Worm (Caenorhabditis elegans) whole organism, mixed stage, embryonic: ENCODE data around the gene F53F8.4.

ENCODE experiments used
- bed-3 ChIP-seq: fragments of 200-800 bp; sonication (Bioruptor generic); optimal IDR thresholded peaks from 3 replicates; lab custom pipeline; 2018; ENCODE audit warnings: mild to moderate bottlenecking, missing genetic modification characterization, moderate library complexity, missing compliant biosample characterization
- blmp-1 ChIP-seq: fragments of 150-350 bp; optimal IDR thresholded peaks from 2 replicates; lab custom pipeline; 2014; ENCODE audit warnings: missing biosample characterization, missing genetic modification characterization
- ceh-39 ChIP-seq: fragments of 150-350 bp; optimal IDR thresholded peaks from 2 replicates; lab custom pipeline; 2014; ENCODE audit warnings: missing biosample characterization, missing genetic modification characterization
- ceh-83 ChIP-seq: fragments of 200-800 bp; sonication (Bioruptor generic); optimal IDR thresholded peaks from 2 replicates; lab custom pipeline; 2018; ENCODE audit warnings: mild to moderate bottlenecking, missing genetic modification characterization, missing compliant biosample characterization
- ces-1 ChIP-seq: fragments of 150-350 bp; optimal IDR thresholded peaks from 2 replicates; lab custom pipeline; 2014; ENCODE audit warnings: missing biosample characterization, missing genetic modification reagents, missing genetic modification characterization
- cnd-1 ChIP-seq: fragments of 200-800 bp; sonication (Bioruptor generic); optimal IDR thresholded peaks from 2 replicates; lab custom pipeline; 2018; ENCODE audit warnings: mild to moderate bottlenecking, missing genetic modification characterization, missing compliant biosample characterization
- drap-1 ChIP-seq: fragments of 200-800 bp; sonication (Bioruptor generic); optimal IDR thresholded peaks from 3 replicates; lab custom pipeline; 2018; ENCODE audit warnings: mild to moderate bottlenecking, missing genetic modification characterization, missing compliant biosample characterization
- elt-1 ChIP-seq: sonication (generic microtip); optimal IDR thresholded peaks from 2 replicates; lab custom pipeline; 2017; ENCODE audit warnings: missing genetic modification characterization, mild to moderate bottlenecking, missing compliant biosample characterization, antibody characterized with exemption, moderate library complexity, borderline replicate concordance; ENCODE audit not compliant: insufficient read depth
- elt-3 ChIP-seq: fragments of 150-350 bp; optimal IDR thresholded peaks from 2 replicates; lab custom pipeline; 2014; ENCODE audit warnings: missing biosample characterization, missing genetic modification characterization
- flh-1 ChIP-seq: fragments of 200-800 bp; sonication (Bioruptor generic); optimal IDR thresholded peaks from 2 replicates; lab custom pipeline; 2018; ENCODE audit warnings: mild to moderate bottlenecking, missing genetic modification characterization, moderate library complexity, missing compliant biosample characterization
- ham-2 ChIP-seq: fragments of 200-800 bp; sonication (Bioruptor generic); optimal IDR thresholded peaks from 2 replicates; lab custom pipeline; 2018; ENCODE audit warnings: mild to moderate bottlenecking, missing genetic modification characterization, missing compliant biosample characterization
- hlh-1 ChIP-seq: fragments of 150-350 bp; optimal IDR thresholded peaks from 2 replicates; lab custom pipeline; 2014; ENCODE audit warnings: missing biosample characterization, missing genetic modification reagents, missing genetic modification characterization
- lin-13 ChIP-seq: fragments of 150-350 bp; optimal IDR thresholded peaks from 2 replicates; lab custom pipeline; 2014; ENCODE audit warnings: missing biosample characterization, missing genetic modification characterization
- lin-32 ChIP-seq: fragments of 200-800 bp; sonication (Bioruptor generic); optimal IDR thresholded peaks from 2 replicates; lab custom pipeline; 2018; ENCODE audit warnings: mild to moderate bottlenecking, missing genetic modification characterization, missing compliant biosample characterization
- lsy-2 ChIP-seq: fragments of 150-350 bp; optimal IDR thresholded peaks from 2 replicates; lab custom pipeline; 2014; ENCODE audit warnings: missing biosample characterization, missing genetic modification characterization
- mab-5 ChIP-seq: fragments of 150-350 bp; optimal IDR thresholded peaks from 2 replicates; lab custom pipeline; 2014; ENCODE audit warnings: missing biosample characterization, missing genetic modification characterization
- mep-1 ChIP-seq: fragments of 150-350 bp; optimal IDR thresholded peaks from 2 replicates; lab custom pipeline; 2017; ENCODE audit warnings: missing biosample characterization, missing genetic modification reagents, missing genetic modification characterization, inconsistent platforms
- mls-2 ChIP-seq: sonication (generic microtip); optimal IDR thresholded peaks from 2 replicates; lab custom pipeline; 2016; ENCODE audit warnings: mild to moderate bottlenecking, missing genetic modification characterization, moderate library complexity, missing compliant biosample characterization
- nhr-12 ChIP-seq: fragments of 150-350 bp; optimal IDR thresholded peaks from 2 replicates; lab custom pipeline; 2014; ENCODE audit warnings: missing biosample characterization, missing genetic modification characterization
- nhr-237 ChIP-seq: fragments of 150-350 bp; optimal IDR thresholded peaks from 2 replicates; lab custom pipeline; 2014; ENCODE audit warnings: missing biosample characterization, missing genetic modification characterization
- nhr-28 ChIP-seq: fragments of 150-350 bp; optimal IDR thresholded peaks from 2 replicates; lab custom pipeline; 2014; ENCODE audit warnings: missing biosample characterization, missing genetic modification characterization
- pha-4 ChIP-seq: fragments of 150-350 bp; optimal IDR thresholded peaks from 2 replicates; lab custom pipeline; 2018; ENCODE audit warnings: missing biosample characterization, missing genetic modification reagents, missing genetic modification characterization
- sem-2 ChIP-seq: fragments of 200-800 bp; sonication (Bioruptor generic); optimal IDR thresholded peaks from 2 replicates; lab custom pipeline; 2018; ENCODE audit warnings: mild to moderate bottlenecking, missing genetic modification characterization, missing compliant biosample characterization
- snpc-4 ChIP-seq: fragments of 150-350 bp; optimal IDR thresholded peaks from 2 replicates; lab custom pipeline; 2014; ENCODE audit warnings: missing biosample characterization, missing genetic modification characterization
- sptf-1 ChIP-seq: sonication (generic microtip); optimal IDR thresholded peaks from 2 replicates; lab custom pipeline; 2017; ENCODE audit warnings: mild to moderate bottlenecking, missing genetic modification characterization, moderate library complexity, missing compliant biosample characterization
- tbx-8 ChIP-seq: fragments of 200-800 bp; sonication (Bioruptor generic); optimal IDR thresholded peaks from 2 replicates; lab custom pipeline; 2018; ENCODE audit warnings: mild to moderate bottlenecking, missing genetic modification characterization, moderate library complexity, missing compliant biosample characterization
- unc-120 ChIP-seq: sonication (generic microtip); optimal IDR thresholded peaks from 2 replicates; lab custom pipeline; 2017; ENCODE audit warnings: missing genetic modification characterization, missing compliant biosample characterization; ENCODE audit not compliant: poor library complexity, severe bottlenecking
- unc-39 ChIP-seq: fragments of 150-350 bp; optimal IDR thresholded peaks from 2 replicates; lab custom pipeline; 2014; ENCODE audit warnings: missing biosample characterization, missing genetic modification characterization
- unc-62 ChIP-seq: fragments of 150-350 bp; optimal IDR thresholded peaks from 2 replicates; lab custom pipeline; 2014; ENCODE audit warnings: missing biosample characterization, missing genetic modification reagents, missing genetic modification characterization
- zip-8 ChIP-seq: fragments of 150-350 bp; optimal IDR thresholded peaks from 2 replicates; lab custom pipeline; 2014; ENCODE audit warnings: missing biosample characterization, missing genetic modification characterization

The F53F8.4 gene

DNA sequence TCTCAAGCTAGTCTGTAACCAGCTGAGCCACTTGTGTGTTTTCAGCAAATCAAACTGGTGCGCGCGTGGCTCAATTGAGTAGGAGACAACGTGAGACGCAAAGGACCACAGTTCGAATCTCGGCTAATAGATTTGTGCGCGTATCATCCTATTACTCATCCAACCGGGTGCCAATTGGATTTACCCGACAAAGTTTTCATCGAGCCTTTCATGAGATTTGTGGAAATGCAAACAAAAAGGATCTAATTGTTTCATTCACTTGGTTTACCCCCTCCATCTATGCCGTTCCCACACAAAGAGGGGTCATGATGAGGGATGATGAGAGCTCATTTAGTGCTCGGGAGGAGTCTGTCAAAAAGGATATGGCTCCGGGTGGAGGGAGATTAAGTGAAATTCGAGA lies 36.3 kb downstream of the F53F8.4 start:
- TF ChIP-seq bed-3 (GFP tag; lab: Kevin White, UChicago), result no peak
- TF ChIP-seq ces-1, result peak; percentile 92
- TF ChIP-seq, all 35 proteins: peak for 1

DNA sequence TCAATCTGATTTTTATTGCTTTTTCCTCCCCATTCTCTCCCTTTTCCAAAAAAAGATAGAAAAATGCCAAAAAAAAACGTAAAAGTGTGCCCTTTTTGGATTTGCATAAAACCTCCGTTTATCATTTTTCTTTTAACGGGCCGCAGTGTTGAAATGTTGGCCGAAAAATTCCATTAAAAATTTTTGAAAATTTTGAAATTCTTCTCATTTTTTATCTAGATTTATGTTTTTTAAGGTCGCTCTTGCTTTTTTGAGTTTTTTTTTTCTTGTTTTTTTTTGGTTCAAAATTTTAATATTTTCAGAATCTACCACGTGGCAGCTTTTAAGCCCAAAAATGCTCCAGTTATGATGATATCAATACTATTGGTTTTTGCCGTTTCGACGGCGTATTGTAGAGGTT lies 37.1 kb downstream of the F53F8.4 start, which contains the start of gene mnr-1:
Gene mnr-1 (plus strand): TSS at position 301 of the 400 bp plus-strand sequence.
- no peak for TF ChIP-seq ceh-83 (GFP tag; lab: Kevin White, UChicago)
- no peak for TF ChIP-seq hlh-1 (tag; lab: Kevin White, UChicago)
- no peak for TF ChIP-seq sptf-1
- no peak for TF ChIP-seq unc-39 (tag; lab: Kevin White, UChicago)
- no peak for TF ChIP-seq nhr-12 (tag; lab: Kevin White, UChicago)
- no peak for TF ChIP-seq tbx-8 (GFP tag; lab: Kevin White, UChicago)
- no peak for TF ChIP-seq zip-8 (tag; lab: Kevin White, UChicago)
- no peak for TF ChIP-seq mls-2 (tag; lab: Kevin White, UChicago)
- TF ChIP-seq cnd-1 (tag; lab: Kevin White, UChicago), result no peak
- no peak for TF ChIP-seq bed-3 (GFP tag; lab: Kevin White, UChicago)
- no peak for TF ChIP-seq unc-62

DNA sequence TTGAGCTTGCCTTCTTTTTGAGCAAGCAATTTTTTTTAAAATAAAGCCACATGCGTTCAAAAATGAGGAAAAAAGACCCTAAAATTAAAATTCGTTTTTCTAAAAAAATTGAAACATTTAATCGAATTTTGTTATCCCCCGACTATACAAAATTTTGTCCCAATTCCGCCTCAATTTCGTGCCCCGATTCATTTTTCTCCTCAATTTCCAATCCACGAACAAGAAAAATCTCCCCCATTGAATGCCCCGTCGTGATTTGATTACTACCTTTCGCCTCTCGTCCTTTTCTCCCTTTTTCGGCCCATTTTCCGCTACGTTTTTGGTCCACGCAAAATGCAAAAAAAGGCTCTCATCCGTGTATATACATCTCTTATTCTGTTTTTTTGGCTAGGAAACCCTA lies 39.6 kb downstream of the F53F8.4 start:
- TF ChIP-seq mab-5 (tag; lab: Kevin White, UChicago), result no peak
- TF ChIP-seq ces-1, result peak; percentile 54
- TF ChIP-seq, all 35 proteins: peak for 1

DNA sequence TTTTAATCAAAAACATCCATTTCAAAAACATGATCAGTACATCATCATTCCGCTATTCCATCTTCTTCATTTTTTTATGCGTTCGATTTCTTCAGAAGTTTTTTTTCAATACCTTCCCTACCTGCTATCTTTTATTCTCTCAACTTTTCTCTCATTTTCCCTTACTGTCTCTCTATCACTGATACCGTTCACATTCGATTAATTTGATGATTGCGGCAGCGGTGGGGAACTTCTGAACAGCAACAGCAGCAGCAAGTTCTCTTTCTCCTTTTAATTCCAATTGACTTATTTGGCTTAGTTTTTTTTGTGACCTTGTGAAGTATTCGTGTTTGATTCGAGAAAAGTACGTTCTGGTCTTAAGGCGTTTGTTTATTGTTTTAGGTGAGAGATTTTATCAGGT lies 42.6 kb downstream of the F53F8.4 start:
- TF ChIP-seq sem-2 (GFP tag; lab: Kevin White, UChicago) (no peak), lin-13 (tag; lab: Kevin White, UChicago) (no peak), mls-2 (tag; lab: Kevin White, UChicago) (no peak), lin-32 (GFP tag; lab: Kevin White, UChicago) (no peak), nhr-28 (no peak), elt-3 (tag; lab: Kevin White, UChicago) (no peak), nhr-237 (tag; lab: Kevin White, UChicago) (no peak), zip-8 (tag; lab: Kevin White, UChicago) (no peak), mab-5 (tag; lab: Kevin White, UChicago) (no peak), ceh-39 (tag; lab: Kevin White, UChicago) (no peak), flh-1 (GFP tag; lab: Kevin White, UChicago) (no peak), ceh-83 (GFP tag; lab: Kevin White, UChicago) (no peak), snpc-4 (tag; lab: Kevin White, UChicago) (no peak)

DNA sequence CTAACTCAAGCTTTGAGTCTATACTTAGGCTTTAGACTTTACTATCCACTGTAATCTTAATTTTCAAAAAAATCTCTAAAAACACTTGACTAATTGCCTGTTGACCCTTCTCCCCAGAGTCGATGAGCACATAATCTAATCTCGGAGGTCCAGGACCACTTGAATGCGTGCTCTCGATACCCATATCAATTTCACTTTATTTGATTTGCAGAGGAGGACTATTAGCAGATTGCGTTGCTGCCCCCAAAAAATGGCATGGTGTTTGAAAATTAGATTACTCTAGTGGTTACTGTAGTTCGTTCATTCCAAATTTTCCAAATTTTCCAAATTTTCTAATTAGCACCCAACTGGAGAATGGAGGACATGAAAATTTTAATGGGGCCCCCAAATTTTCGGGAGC lies 46.0 kb downstream of the F53F8.4 start:
- peak; percentile 90 for TF ChIP-seq ces-1
- no peak for TF ChIP-seq unc-120 (tag; lab: Kevin White, UChicago)
- TF ChIP-seq sptf-1, result no peak

DNA sequence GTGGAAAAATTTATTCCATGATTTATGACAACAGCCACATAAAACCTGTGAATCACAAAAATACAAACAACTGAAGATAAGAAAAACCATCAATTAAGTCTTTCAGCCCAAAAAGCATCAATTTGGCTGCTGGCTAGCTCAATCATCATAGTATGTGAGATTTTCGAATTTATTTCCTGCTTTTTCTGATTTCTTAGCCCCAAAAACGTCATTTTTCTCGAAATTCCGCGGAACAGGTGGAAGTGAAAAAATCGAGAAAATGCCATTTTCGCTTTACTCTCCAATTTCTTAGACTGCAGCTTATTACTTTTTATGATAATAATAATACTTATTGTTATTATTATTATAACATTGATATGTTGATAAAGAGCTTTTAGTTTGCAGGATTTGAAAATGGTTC lies 49.6 kb downstream of the F53F8.4 start, which contains the start of gene srxa-15:
Gene srxa-15 (plus strand): TSS at position 301 of the 400 bp plus-strand sequence.
- TF ChIP-seq cnd-1 (tag; lab: Kevin White, UChicago) (no peak), elt-1 (no peak), drap-1 (no peak), flh-1 (GFP tag; lab: Kevin White, UChicago) (no peak), elt-3 (tag; lab: Kevin White, UChicago) (no peak), lin-13 (tag; lab: Kevin White, UChicago) (no peak), tbx-8 (GFP tag; lab: Kevin White, UChicago) (no peak), mep-1 (tag; lab: Kevin White, UChicago) (no peak), nhr-28 (no peak), blmp-1 (no peak), unc-62 (no peak), lsy-2 (tag; lab: Kevin White, UChicago) (no peak), ham-2 (GFP tag; lab: Kevin White, UChicago) (no peak), ceh-39 (tag; lab: Kevin White, UChicago) (no peak), pha-4 (tag; lab: Kevin White, UChicago) (no peak), mab-5 (tag; lab: Kevin White, UChicago) (no peak), nhr-12 (tag; lab: Kevin White, UChicago) (no peak)
